Worm (Caenorhabditis elegans): Measurements from ENCODE around the gene ZC239.13.

DNA sequence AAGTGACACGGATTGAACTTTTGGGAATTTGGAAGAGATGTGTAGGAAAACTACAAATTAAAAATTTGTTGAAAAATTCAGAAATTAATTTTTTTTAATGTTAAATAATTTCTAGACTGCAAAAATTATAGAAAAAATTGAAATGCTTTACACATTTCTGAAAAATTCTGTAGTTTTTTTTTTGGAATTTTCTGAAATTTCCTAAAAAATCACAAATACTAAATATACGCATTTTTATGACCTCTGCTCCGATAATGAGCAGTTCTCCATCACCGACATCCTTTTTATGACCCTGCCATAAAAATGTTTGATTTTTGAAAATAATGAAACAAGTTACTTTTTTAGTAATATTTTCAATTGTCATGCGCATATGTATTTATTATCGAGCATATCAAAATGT is 22.1 kb upstream of the ZC239.13 start:
- TF ChIP-seq fax-1 (tag; optimal IDR thresholded peaks at IDR 0.05), result no peak
- TF ChIP-seq ama-1 (optimal IDR thresholded peaks at IDR 0.05), result no peak
- no peak for TF ChIP-seq nhr-11 (tag; optimal IDR thresholded peaks at IDR 0.05)
- TF ChIP-seq pha-4 (tag; optimal IDR thresholded peaks at IDR 0.05), result no peak
- TF ChIP-seq ceh-31 (tag; optimal IDR thresholded peaks at IDR 0.05), result no peak
- no peak for TF ChIP-seq pros-1 (tag; optimal IDR thresholded peaks at IDR 0.05)
- TF ChIP-seq F13H6.1 (tag; optimal IDR thresholded peaks at IDR 0.05), result no peak
- no peak for TF ChIP-seq ahr-1 (tag; optimal IDR thresholded peaks at IDR 0.05)
- TF ChIP-seq madf-2 (tag; optimal IDR thresholded peaks at IDR 0.05), result no peak
- TF ChIP-seq fkh-10 (GFP tag; optimal IDR thresholded peaks at IDR 0.05), result no peak
- TF ChIP-seq fkh-6 (tag; optimal IDR thresholded peaks at IDR 0.05), result no peak
